Worm (Caenorhabditis elegans): ENCODE measurements around the gene ZK1290.11.

Gene ZK1290.11

DNA sequence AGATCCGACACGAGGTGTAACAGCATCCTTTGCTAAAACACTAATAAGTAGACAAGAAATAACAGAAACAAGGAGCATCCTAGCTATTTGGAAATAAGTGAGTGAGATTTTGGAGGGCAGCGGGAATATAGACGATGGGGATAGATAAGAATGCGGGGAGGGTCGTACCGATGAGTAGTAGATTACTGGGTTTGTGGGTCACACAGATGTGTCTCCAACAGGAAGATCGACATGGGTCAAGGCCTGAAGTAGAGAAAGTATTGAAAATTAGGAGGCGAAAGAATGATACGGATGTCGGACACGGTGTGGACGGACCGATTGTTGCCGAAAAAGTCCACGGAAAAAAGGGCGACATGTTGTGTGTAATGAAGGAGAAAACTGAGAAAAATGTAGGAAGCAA, 27.0 kb downstream of the ZK1290.11 start, which contains the start of gene wrt-10:
TSS of gene wrt-10 (minus strand) at position 195 of the 400 bp plus-strand sequence.
- TF ChIP-seq hif-1 (tag; optimal IDR thresholded peaks at IDR 0.05): no peak
- no peak for TF ChIP-seq snpc-4 (tag; optimal IDR thresholded peaks at IDR 0.05)

DNA sequence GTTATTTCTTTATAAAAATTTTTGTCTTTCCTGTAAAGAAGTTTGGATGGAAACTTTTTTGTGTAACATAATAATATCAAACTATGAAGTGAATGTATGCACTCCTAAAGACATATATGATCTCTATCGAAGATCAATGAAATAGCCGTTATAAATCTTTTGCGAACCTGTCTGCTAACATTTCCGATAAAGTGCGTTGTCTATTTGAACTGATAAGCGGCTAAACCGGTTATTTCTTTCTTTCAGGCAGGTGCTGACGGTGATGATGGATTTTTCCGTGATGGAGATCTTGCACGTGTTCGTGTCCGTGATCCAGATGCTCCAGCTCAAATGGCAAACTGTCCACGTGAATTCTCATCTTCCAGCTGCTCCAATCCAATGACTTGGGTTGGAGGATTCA, 29.9 kb downstream of the ZK1290.11 start:
- TF ChIP-seq zfp-3 (GFP tag; conservative IDR thresholded peaks at IDR 0.05) (no peak), hlh-30 (tag; optimal IDR thresholded peaks at IDR 0.05; ENCODE audit: insufficient read depth) (peak; percentile 27), hlh-11 (tag; optimal IDR thresholded peaks at IDR 0.05) (peak; percentile 8), hmg-1.1 (GFP tag; IDR thresholded peaks at IDR 0.05) (no peak), Y75B8A.6 (GFP tag; IDR thresholded peaks at IDR 0.05) (no peak)

DNA sequence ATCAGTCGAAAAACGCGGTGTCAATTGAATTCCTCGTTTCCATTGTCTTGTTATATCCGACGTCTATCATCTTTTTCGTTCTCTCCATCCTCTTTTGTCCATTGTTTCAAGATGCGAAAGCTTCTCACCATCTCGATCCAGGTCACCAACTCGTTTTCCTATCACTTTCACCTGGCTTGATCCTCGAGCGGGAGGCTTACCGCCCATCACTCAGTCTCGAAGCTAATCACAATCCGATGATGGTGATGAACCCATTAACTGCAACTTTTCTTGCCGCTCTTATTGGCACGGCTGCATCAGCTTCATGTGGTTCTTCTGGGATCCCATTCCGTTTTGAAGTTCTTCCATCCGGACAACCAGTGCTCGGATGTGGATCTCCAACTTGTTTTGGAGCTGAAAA, 30.4 kb downstream of the ZK1290.11 start, which contains the start of gene wrt-1:
TSS of gene wrt-1 (plus strand) at position 53 of the 400 bp plus-strand sequence.
- TF ChIP-seq nhr-48 (tag; optimal IDR thresholded peaks at IDR 0.05): no peak
- TF ChIP-seq zfp-3 (GFP tag; conservative IDR thresholded peaks at IDR 0.05): peak; percentile 58; the same call in 1 of the 2 replicates
- TF ChIP-seq egl-43 (GFP tag; IDR thresholded peaks at IDR 0.05): peak; percentile 46; the same call in 1 of the 2 replicates
- TF ChIP-seq ces-1 (GFP tag; optimal IDR thresholded peaks at IDR 0.05): no peak
- TF ChIP-seq set-16 (GFP tag; IDR thresholded peaks at IDR 0.05): peak; percentile 22; the same call in 1 of the 2 replicates
- peak; percentile 0 for TF ChIP-seq mxl-3 (GFP tag; optimal IDR thresholded peaks at IDR 0.05)
- TF ChIP-seq hlh-11 (tag; optimal IDR thresholded peaks at IDR 0.05): peak; percentile 41
- 0 out of 2 replicates have a peak, but pooled peaks have one; percentile 26 for TF ChIP-seq mxl-2 (GFP tag; conservative IDR thresholded peaks at IDR 0.05)

DNA sequence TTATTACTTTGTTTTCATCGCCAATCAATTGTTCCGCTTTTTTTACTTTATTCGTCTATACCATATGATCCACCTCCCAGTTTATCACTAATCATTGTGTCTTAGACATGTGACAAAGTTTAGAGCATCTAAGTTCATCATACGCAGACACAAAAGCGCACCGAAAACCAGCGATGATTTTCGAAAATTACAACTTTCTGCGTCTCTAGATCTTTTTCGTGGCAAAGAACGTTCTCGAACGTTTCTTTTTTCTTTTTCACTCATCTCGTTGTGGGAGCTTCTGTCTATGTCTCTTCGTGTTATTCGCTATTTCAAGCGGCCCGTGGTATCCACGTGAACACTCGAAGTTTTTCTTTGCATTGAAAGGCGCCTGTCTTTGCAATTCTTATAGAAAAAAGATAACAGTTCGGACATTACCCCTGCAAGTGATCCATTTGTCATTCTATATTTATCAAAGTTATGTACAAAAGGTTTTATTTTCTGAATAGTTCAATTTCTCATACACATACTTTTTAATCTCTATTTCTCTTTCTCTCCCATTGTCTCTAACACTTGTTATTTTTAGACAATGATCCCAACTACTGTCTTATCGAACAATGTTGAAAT, 32.2 kb downstream of the ZK1290.11 start, which contains the start of gene ZK1290.5:
TSS of gene ZK1290.5 (plus strand) at position 566 of the 606 bp plus-strand sequence.
- TF ChIP-seq daf-12 (tag; optimal IDR thresholded peaks at IDR 0.05): no peak
- no peak for TF ChIP-seq nhr-6 (tag; optimal IDR thresholded peaks at IDR 0.05)
- TF ChIP-seq lin-38 (GFP tag; IDR thresholded peaks at IDR 0.05): no peak
- no peak for TF ChIP-seq madf-5 (GFP tag; IDR thresholded peaks at IDR 0.05)
- TF ChIP-seq lin-15B (tag; optimal IDR thresholded peaks at IDR 0.05): no peak
- TF ChIP-seq nhr-28 (tag; optimal IDR thresholded peaks at IDR 0.05): peak; percentile 91
- peak; percentile 71 for TF ChIP-seq T26A8.4 (GFP tag; IDR thresholded peaks at IDR 0.05)
- TF ChIP-seq nhr-237 (tag; optimal IDR thresholded peaks at IDR 0.05): no peak
- peak; percentile 50 for TF ChIP-seq dpl-1 (GFP tag; optimal IDR thresholded peaks at IDR 0.05)
- TF ChIP-seq ceh-62 (tag; optimal IDR thresholded peaks at IDR 0.05): no peak
- peak; percentile 99 for TF ChIP-seq hlh-11 (tag; optimal IDR thresholded peaks at IDR 0.05)
- peak; percentile 96 for TF ChIP-seq aha-1 (tag)
- TF ChIP-seq lin-39 (tag; optimal IDR thresholded peaks at IDR 0.05): no peak
- peak; percentile 56 for TF ChIP-seq mes-2 (tag; optimal IDR thresholded peaks at IDR 0.05; ENCODE audit: poor library complexity, severe bottlenecking)
- TF ChIP-seq zip-2 (tag; optimal IDR thresholded peaks at IDR 0.05): peak; percentile 40
- TF ChIP-seq dve-1 (tag; optimal IDR thresholded peaks at IDR 0.05; ENCODE audit: insufficient read depth): peak; percentile 98
- TF ChIP-seq daf-19 (GFP tag; conservative IDR thresholded peaks at IDR 0.05): no peak
- TF ChIP-seq ceh-32 (tag; optimal IDR thresholded peaks at IDR 0.05; ENCODE audit: poor library complexity): no peak
- peak; percentile 99 for TF ChIP-seq dmd-6 (GFP tag; IDR thresholded peaks at IDR 0.05)
- peak; percentile 90 for TF ChIP-seq ceh-20 (GFP tag; IDR thresholded peaks at IDR 0.05)
- peak; percentile 75 for TF ChIP-seq ctbp-1 (GFP tag; IDR thresholded peaks at IDR 0.05)
- TF ChIP-seq saeg-2 (GFP tag; IDR thresholded peaks at IDR 0.05): peak; percentile 26; the same call in 1 of the 2 replicates
- no peak for TF ChIP-seq dmd-9 (GFP tag; IDR thresholded peaks at IDR 0.05)
- TF ChIP-seq ces-1 (GFP tag; optimal IDR thresholded peaks at IDR 0.05): no peak
- TF ChIP-seq lsy-2 (tag; optimal IDR thresholded peaks at IDR 0.05): peak; percentile 36 to 89
- peak; percentile 71 for TF ChIP-seq lin-13 (GFP tag; optimal IDR thresholded peaks at IDR 0.05)
- no peak for TF ChIP-seq zag-1 (tag; optimal IDR thresholded peaks at IDR 0.05)
- peak; percentile 79; the same call in 1 of the 2 replicates for TF ChIP-seq nhr-41 (GFP tag; IDR thresholded peaks at IDR 0.05)
- no peak for TF ChIP-seq snpc-1.2 (GFP tag; IDR thresholded peaks at IDR 0.05)
- no peak for TF ChIP-seq attf-4 (tag; optimal IDR thresholded peaks at IDR 0.05)
- TF ChIP-seq hlh-30 (tag; optimal IDR thresholded peaks at IDR 0.05; ENCODE audit: insufficient read depth): peak; percentile 97
- no peak for TF ChIP-seq ceh-28 (tag; optimal IDR thresholded peaks at IDR 0.05)
- peak; percentile 67 for TF ChIP-seq rbr-2 (tag; optimal IDR thresholded peaks at IDR 0.05)
- TF ChIP-seq lin-29 (GFP tag; IDR thresholded peaks at IDR 0.05): no peak
